Worm (Caenorhabditis elegans) whole organism, late embryonic: ENCODE data around the gene ZK697.14.

Experiments
- F13H6.1 ChIP-seq: sonication (generic microtip); optimal IDR thresholded peaks from 2 replicates; lab custom pipeline; 2016; ENCODE audit warnings: missing genetic modification characterization, missing compliant biosample characterization
- ceh-14 ChIP-seq: sonication (generic microtip); optimal IDR thresholded peaks from 2 replicates; lab custom pipeline; 2016; ENCODE audit warnings: missing genotype, missing genetic modification characterization, missing compliant biosample characterization
- dmd-4 ChIP-seq: sonication (generic microtip); optimal IDR thresholded peaks from 2 replicates; lab custom pipeline; 2016; ENCODE audit warnings: borderline replicate concordance, missing genetic modification characterization, missing compliant biosample characterization
- lin-11 ChIP-seq: fragments of 200-800 bp; sonication (Bioruptor generic); optimal IDR thresholded peaks from 2 replicates; lab custom pipeline; 2018; ENCODE audit warnings: mild to moderate bottlenecking, missing genetic modification characterization, missing compliant biosample characterization
- nhr-11 ChIP-seq: fragments of 150-350 bp; optimal IDR thresholded peaks from 2 replicates; lab custom pipeline; 2014; ENCODE audit warnings: missing biosample characterization, missing genetic modification characterization
- odd-2 ChIP-seq: sonication (generic microtip); optimal IDR thresholded peaks from 2 replicates; lab custom pipeline; 2017; ENCODE audit warnings: antibody characterized with exemption, mild to moderate bottlenecking, missing genetic modification characterization, missing compliant biosample characterization
- pros-1 ChIP-seq: fragments of 150-350 bp; optimal IDR thresholded peaks from 2 replicates; lab custom pipeline; 2014; ENCODE audit warnings: missing biosample characterization, missing genetic modification reagents, missing genetic modification characterization
- sox-2 ChIP-seq: fragments of 200-800 bp; sonication (Bioruptor generic); IDR thresholded peaks from 2 replicates; pipeline ENCODE4 v1.3.6; 2022; ENCODE audit warnings: missing genetic modification reagents, missing genetic modification characterization, missing compliant biosample characterization
- tbx-7 ChIP-seq: sonication (generic microtip); optimal IDR thresholded peaks from 2 replicates; lab custom pipeline; 2016; ENCODE audit warnings: missing genotype, missing genetic modification characterization, missing compliant biosample characterization

- TF ChIP-seq ceh-14 (tag; lab: Kevin White, UChicago), result no peak
- no peak for TF ChIP-seq tbx-7 (tag; lab: Kevin White, UChicago)
- no peak for TF ChIP-seq nhr-11 (tag; lab: Kevin White, UChicago)
- no peak for TF ChIP-seq sox-2 (GFP tag; lab: Robert Waterston, UW)
- TF ChIP-seq pros-1 (tag; lab: Kevin White, UChicago), result no peak
- no peak for TF ChIP-seq odd-2
- TF ChIP-seq lin-11 (tag; lab: Kevin White, UChicago), result no peak
- TF ChIP-seq F13H6.1, result no peak
- no peak for TF ChIP-seq dmd-4
Measured at ce11 chrV:1749053-1749452, 6.4 kb downstream of the ZK697.14 start, which contains the start of gene ZK697.8.
